Worm (Caenorhabditis elegans) whole organism, L4 larva: ENCODE results near the gene srg-27.
A peak's percentile ranks its signal among the peaks of the same experiment; 100 is the strongest.

Experiments
- F10B5.3 ChIP-seq: sonication (generic microtip); optimal IDR thresholded peaks from 2 replicates; lab custom pipeline; 2016; ENCODE audit warnings: mild to moderate bottlenecking, missing genetic modification characterization, missing compliant biosample characterization
- F37D6.2 ChIP-seq: sonication (generic microtip); optimal IDR thresholded peaks from 2 replicates; lab custom pipeline; 2016; ENCODE audit warnings: mild to moderate bottlenecking, missing genetic modification characterization, missing compliant biosample characterization
- F49E8.2 ChIP-seq: sonication (generic microtip); optimal IDR thresholded peaks from 2 replicates; lab custom pipeline; 2016; ENCODE audit warnings: missing compliant biosample characterization, mild to moderate bottlenecking, missing genetic modification characterization, borderline replicate concordance
- Y105C5A.15 ChIP-seq: fragments of 200-800 bp; sonication (Bioruptor generic); IDR thresholded peaks from 2 replicates; pipeline ENCODE4 v1.3.6; 2022; ENCODE audit warnings: missing genetic modification characterization, missing compliant biosample characterization
- aha-1 ChIP-seq: fragments of 150-350 bp; peaks from one replicate; lab custom pipeline; 2014; ENCODE audit warnings: missing biosample characterization, missing genetic modification characterization
- aly-2 ChIP-seq: sonication (generic microtip); optimal IDR thresholded peaks from 2 replicates; lab custom pipeline; 2018; ENCODE audit warnings: missing biosample characterization, missing genetic modification characterization
- ceh-20 ChIP-seq: fragments of 200-800 bp; sonication (Bioruptor generic); IDR thresholded peaks from 2 replicates; pipeline ENCODE4 v1.3.6; 2022; ENCODE audit warnings: missing genetic modification reagents, missing genetic modification characterization, missing compliant biosample characterization
- ceh-32 ChIP-seq: sonication (generic microtip); optimal IDR thresholded peaks from 2 replicates; lab custom pipeline; 2016; ENCODE audit warnings: mild to moderate bottlenecking, missing genetic modification characterization, missing compliant biosample characterization; ENCODE audit not compliant: poor library complexity
- ces-1 ChIP-seq: fragments of 150-350 bp; sonication (generic microtip); optimal IDR thresholded peaks from 4 replicates; lab custom pipeline; 2014; ENCODE audit warnings: missing biosample characterization, missing genetic modification reagents, missing genetic modification characterization
- daf-12 ChIP-seq: fragments of 150-350 bp; optimal IDR thresholded peaks from 2 replicates; lab custom pipeline; 2014; ENCODE audit warnings: missing biosample characterization, missing genetic modification reagents, missing genetic modification characterization
- daf-8 ChIP-seq: fragments of 200-800 bp; sonication (Bioruptor generic); IDR thresholded peaks from 2 replicates; pipeline ENCODE4 v1.3.6; 2022; ENCODE audit warnings: missing genetic modification characterization, missing compliant biosample characterization
- dmd-8 ChIP-seq: fragments of 200-800 bp; sonication (Bioruptor generic); IDR thresholded peaks from 2 replicates; pipeline ENCODE4 v1.3.6; 2022; ENCODE audit warnings: missing genetic modification characterization, missing compliant biosample characterization
- dpl-1 ChIP-seq: fragments of 150-350 bp; optimal IDR thresholded peaks from 2 replicates; lab custom pipeline; 2014; ENCODE audit warnings: missing biosample characterization, missing genetic modification reagents, missing genetic modification characterization
- dve-1 ChIP-seq: sonication (generic microtip); optimal IDR thresholded peaks from 2 replicates; lab custom pipeline; 2017; ENCODE audit warnings: antibody characterized with exemption, mild to moderate bottlenecking, missing genetic modification characterization, missing compliant biosample characterization; ENCODE audit not compliant: insufficient read depth
- fos-1 ChIP-seq: fragments of 150-350 bp; optimal IDR thresholded peaks from 2 replicates; lab custom pipeline; 2014; ENCODE audit warnings: missing biosample characterization, missing genetic modification characterization
- hlh-11 ChIP-seq: fragments of 200-800 bp; sonication (Bioruptor generic); optimal IDR thresholded peaks from 2 replicates; lab custom pipeline; 2018; ENCODE audit warnings: mild to moderate bottlenecking, missing genetic modification characterization, missing compliant biosample characterization
- hlh-30 ChIP-seq: sonication (generic microtip); optimal IDR thresholded peaks from 2 replicates; lab custom pipeline; 2017; ENCODE audit warnings: antibody characterized with exemption, mild to moderate bottlenecking, missing genetic modification characterization, missing compliant biosample characterization; ENCODE audit not compliant: insufficient read depth
- hmg-1.1 ChIP-seq: fragments of 200-800 bp; sonication (Bioruptor generic); IDR thresholded peaks from 2 replicates; pipeline ENCODE4 v1.3.6; 2022; ENCODE audit warnings: missing genetic modification reagents, missing genetic modification characterization, missing compliant biosample characterization
- lin-15B ChIP-seq: fragments of 150-350 bp; sonication (generic microtip); optimal IDR thresholded peaks from 3 replicates; lab custom pipeline; 2014; ENCODE audit warnings: missing biosample characterization, missing genetic modification characterization
- lin-38 ChIP-seq: fragments of 200-800 bp; sonication (Bioruptor generic); IDR thresholded peaks from 2 replicates; pipeline ENCODE4 v1.3.6; 2022; ENCODE audit warnings: missing genetic modification reagents, missing genetic modification characterization, missing compliant biosample characterization
- lin-39 ChIP-seq: fragments of 150-350 bp; optimal IDR thresholded peaks from 2 replicates; lab custom pipeline; 2014; ENCODE audit warnings: missing biosample characterization, missing genetic modification reagents, missing genetic modification characterization
- mdl-1 ChIP-seq, 2 experiments: fragments of 150-350 bp in 1 of 2; sonication (generic microtip) in 1 of 2; optimal IDR thresholded peaks; 2 replicates each; lab custom pipeline; 2014 to 2017; ENCODE audit warnings: missing biosample characterization in 2 of 2, missing genetic modification characterization in 2 of 2
- mxl-2 ChIP-seq: fragments of 200-800 bp; sonication (Bioruptor generic); conservative IDR thresholded peaks from 2 replicates; pipeline ENCODE4 v1.3.6; 2022; ENCODE audit warnings: missing genetic modification reagents, missing genetic modification characterization, missing compliant biosample characterization
- mxl-3 ChIP-seq: fragments of 200-800 bp; sonication (Bioruptor generic); optimal IDR thresholded peaks from 2 replicates; lab custom pipeline; 2018; ENCODE audit warnings: mild to moderate bottlenecking, missing genetic modification characterization, missing compliant biosample characterization
- nhr-41 ChIP-seq: fragments of 200-800 bp; sonication (Bioruptor generic); IDR thresholded peaks from 2 replicates; pipeline ENCODE4 v1.3.6; 2022; ENCODE audit warnings: missing genetic modification reagents, missing genetic modification characterization, missing compliant biosample characterization
- nhr-48 ChIP-seq: sonication (generic microtip); optimal IDR thresholded peaks from 2 replicates; lab custom pipeline; 2016; ENCODE audit warnings: mild to moderate bottlenecking, missing genetic modification characterization, missing compliant biosample characterization
- nhr-76 ChIP-seq: fragments of 150-350 bp; optimal IDR thresholded peaks from 2 replicates; lab custom pipeline; 2014; ENCODE audit warnings: missing biosample characterization, missing genetic modification characterization
- skn-1 ChIP-seq: fragments of 150-350 bp; optimal IDR thresholded peaks from 2 replicates; lab custom pipeline; 2014; ENCODE audit warnings: missing biosample characterization, missing genetic modification characterization
- unc-39 ChIP-seq: sonication (generic microtip); optimal IDR thresholded peaks from 2 replicates; lab custom pipeline; 2017; ENCODE audit warnings: missing biosample characterization, missing genetic modification characterization
- unc-62 ChIP-seq, 3 experiments: fragments of 150-350 bp in 1 of 3; sonication (generic microtip); optimal IDR thresholded peaks in 2 of 3; peaks in 1 of 3; 1 replicate in 1 of 3; 2 replicates in 2 of 3; lab custom pipeline; 2014 to 2017; ENCODE audit warnings: missing biosample characterization in 3 of 3, missing genetic modification characterization in 3 of 3, missing genetic modification reagents in 3 of 3, missing genotype in 1 of 3
- vab-7 ChIP-seq: fragments of 200-800 bp; sonication (Bioruptor generic); IDR thresholded peaks from 2 replicates; pipeline ENCODE4 v1.3.6; 2022; ENCODE audit warnings: missing genetic modification reagents, missing genetic modification characterization, missing compliant biosample characterization
- zfp-2 ChIP-seq: sonication (generic microtip); optimal IDR thresholded peaks from 2 replicates; lab custom pipeline; 2016; ENCODE audit warnings: mild to moderate bottlenecking, missing genetic modification characterization, missing compliant biosample characterization
- zip-2 ChIP-seq: fragments of 150-350 bp; optimal IDR thresholded peaks from 2 replicates; lab custom pipeline; 2014; ENCODE audit warnings: missing biosample characterization, missing genetic modification characterization
- ztf-7 ChIP-seq: fragments of 150-350 bp; optimal IDR thresholded peaks from 2 replicates; lab custom pipeline; 2014; ENCODE audit warnings: missing biosample characterization, missing genetic modification characterization

The srg-27 gene

DNA sequence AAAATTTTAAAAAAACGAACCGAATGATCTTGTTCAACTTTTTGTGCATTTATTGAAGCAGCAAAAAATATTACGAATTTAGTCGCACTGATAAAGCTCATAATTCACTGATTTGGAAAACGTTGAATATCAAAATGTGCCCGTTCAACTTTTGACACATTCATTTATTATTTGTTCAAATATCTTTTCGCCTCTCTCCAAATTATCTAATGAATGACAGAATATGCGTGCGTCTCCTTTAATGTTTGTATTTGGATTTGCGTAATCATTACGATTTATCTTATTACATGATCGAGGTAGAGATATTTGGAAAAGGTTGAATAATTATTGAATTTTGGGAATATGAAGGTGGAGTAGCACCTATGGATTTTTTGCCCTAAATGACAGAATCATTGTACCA, 9.9 kb downstream of the srg-27 start, which contains the start of gene T09D3.3:
Gene T09D3.3, minus strand, starts transcription at position 101 of the 400 bp plus-strand sequence.
- no peak for TF ChIP-seq dve-1 (tag; lab: Kevin White, UChicago)
- TF ChIP-seq ceh-32 (tag; lab: Kevin White, UChicago), result no peak
- no peak for TF ChIP-seq ztf-7 (tag; lab: Kevin White, UChicago)
- TF ChIP-seq zip-2 (tag; lab: Kevin White, UChicago), result no peak

DNA sequence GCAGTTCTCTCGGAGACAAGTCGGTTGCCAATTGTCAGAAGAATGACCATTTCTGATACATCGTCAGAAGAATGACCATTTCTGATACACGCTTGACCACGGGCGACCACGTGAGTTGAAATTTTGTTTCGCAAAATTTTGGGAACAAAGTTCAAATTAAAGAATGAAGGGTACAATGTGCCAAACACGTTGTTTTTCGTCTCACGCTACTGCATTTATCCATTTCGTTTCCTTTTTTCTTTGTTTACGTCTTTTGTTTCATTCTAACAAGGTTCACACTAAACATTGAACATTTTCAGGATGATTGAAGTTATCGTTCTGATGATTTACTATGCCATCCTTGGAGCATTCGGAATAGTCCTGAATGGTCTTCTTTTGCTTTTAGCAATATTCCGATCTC, 11.9 kb downstream of the srg-27 start, which contains the start of gene srd-9:
Gene srd-9, plus strand, starts transcription at position 301 of the 400 bp plus-strand sequence.
- TF ChIP-seq mdl-1 (tag; optimal IDR thresholded peaks at IDR 0.05; lab: Kevin White, UChicago) (no peak), daf-12 (no peak), aly-2 (tag; lab: Kevin White, UChicago) (no peak), F10B5.3 (tag; lab: Kevin White, UChicago) (no peak)

ce11 chrV:5358772-5359171, 19.2 kb downstream of the srg-27 start, which contains the start of gene nhr-216:
TSS of gene nhr-216 (minus strand) at chrV:5358872.
- no peak for TF ChIP-seq lin-38 (GFP tag; lab: Robert Waterston, UW)
- peak; percentile 71 for TF ChIP-seq aha-1
- TF ChIP-seq nhr-41 (GFP tag; lab: Robert Waterston, UW), result no peak

- TF ChIP-seq F37D6.2 (tag; lab: Kevin White, UChicago) (no peak), Y105C5A.15 (GFP tag; lab: Robert Waterston, UW) (no peak), ceh-20 (GFP tag; lab: Robert Waterston, UW) (no peak)
Measured at ce11 chrV:5362220-5362619, 22.6 kb downstream of the srg-27 start.

ce11 chrV:5364863-5365262, 25.3 kb downstream of the srg-27 start, which contains the start of gene T09D3.8:
TSS of gene T09D3.8 (plus strand) at chrV:5365163.
- TF ChIP-seq skn-1 (tag; lab: Kevin White, UChicago) (no peak), fos-1 (tag; lab: Kevin White, UChicago) (no peak), dpl-1 (GFP tag; lab: Kevin White, UChicago) (no peak)

DNA sequence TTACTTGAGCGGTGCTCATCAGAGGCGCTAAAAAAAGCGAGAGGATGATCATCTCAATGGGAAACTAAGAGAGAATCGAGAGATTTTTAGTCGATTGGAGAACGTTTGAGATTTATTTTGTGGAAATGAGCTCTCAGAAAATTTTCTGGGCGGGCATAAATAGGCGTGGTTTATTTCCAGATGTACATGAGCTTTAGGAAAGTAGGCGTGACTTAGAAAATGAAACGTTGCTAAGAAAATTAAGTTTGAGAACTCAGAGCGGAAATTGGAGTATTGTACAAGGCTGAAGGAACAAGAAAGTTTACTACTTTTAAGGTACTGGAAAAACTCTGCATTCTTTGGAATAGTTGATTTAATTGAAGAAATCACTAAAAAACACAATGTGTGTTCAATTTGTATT, 29.2 kb downstream of the srg-27 start, which contains the start of gene T09D3.9:
Gene T09D3.9, minus strand, starts transcription at position 101 of the 400 bp plus-strand sequence.
- TF ChIP-seq aha-1, result peak; percentile 2
- no peak for TF ChIP-seq hlh-11

- TF ChIP-seq F10B5.3 (tag; lab: Kevin White, UChicago) (no peak), nhr-41 (GFP tag; lab: Robert Waterston, UW) (no peak), vab-7 (GFP tag; lab: Robert Waterston, UW) (no peak), F49E8.2 (tag; lab: Kevin White, UChicago) (no peak), nhr-76 (tag; lab: Kevin White, UChicago) (no peak), zip-2 (tag; lab: Kevin White, UChicago) (no peak), mxl-3 (GFP tag; lab: Kevin White, UChicago) (no peak), lin-15B (no peak)
Measured at ce11 chrV:5372118-5372517, 32.5 kb downstream of the srg-27 start, which contains the start of gene C35A11.3. TSS of gene C35A11.3 (plus strand) at chrV:5372418.

- TF ChIP-seq hmg-1.1 (GFP tag; lab: Robert Waterston, UW) (no peak), ces-1 (no peak), nhr-48 (no peak), lin-39 (tag; lab: Kevin White, UChicago) (no peak), zfp-2 (tag; lab: Kevin White, UChicago) (no peak), dmd-8 (GFP tag; lab: Robert Waterston, UW) (no peak), hlh-30 (no peak), aha-1 (peak; percentile 3), unc-62 (GFP tag; optimal IDR thresholded peaks at IDR 0.05 in 1 of 2; lab: Kevin White, UChicago) (peak in 1 of 2 experiments; percentile 94), unc-62 (tag; optimal IDR thresholded peaks at IDR 0.05; lab: Kevin White, UChicago) (no peak), unc-39 (tag; lab: Kevin White, UChicago) (no peak), mxl-3 (GFP tag; lab: Kevin White, UChicago) (peak; percentile 25), mxl-2 (no peak), daf-8 (no peak)
Measured at ce11 chrV:5385914-5386493, 46.4 kb downstream of the srg-27 start, which contains the start of gene C35A11.2. TSS of gene C35A11.2 (plus strand) at chrV:5386299.
